Worm (Caenorhabditis elegans) whole organism, L4 larva: ENCODE results near the gene T28C6.3.

ENCODE experiments used
- F10B5.3 ChIP-seq: sonication (generic microtip); optimal IDR thresholded peaks from 2 replicates; lab custom pipeline; 2016; ENCODE audit warnings: mild to moderate bottlenecking, missing genetic modification characterization, missing compliant biosample characterization
- F26F4.8 ChIP-seq: fragments of 200-800 bp; sonication (Bioruptor generic); conservative IDR thresholded peaks from 2 replicates; pipeline ENCODE4 v1.3.6; 2022; ENCODE audit warnings: missing genetic modification characterization, missing compliant biosample characterization
- F44E2.7 ChIP-seq: fragments of 200-800 bp; sonication (Bioruptor generic); IDR thresholded peaks from 2 replicates; pipeline ENCODE4 v2.1.2; 2022; ENCODE audit warnings: missing genetic modification characterization, missing compliant biosample characterization
- F49E8.2 ChIP-seq: sonication (generic microtip); optimal IDR thresholded peaks from 2 replicates; lab custom pipeline; 2016; ENCODE audit warnings: missing compliant biosample characterization, mild to moderate bottlenecking, missing genetic modification characterization, borderline replicate concordance
- T20F7.1 ChIP-seq: fragments of 200-800 bp; sonication (Bioruptor generic); optimal IDR thresholded peaks from 2 replicates; lab custom pipeline; 2018; ENCODE audit warnings: mild to moderate bottlenecking, missing genetic modification characterization, missing compliant biosample characterization
- T26A8.4 ChIP-seq: fragments of 200-800 bp; sonication (Bioruptor generic); IDR thresholded peaks from 2 replicates; pipeline ENCODE4 v1.3.6; 2022; ENCODE audit warnings: missing genetic modification characterization, missing compliant biosample characterization
- ZK337.2 ChIP-seq: fragments of 200-800 bp; sonication (Bioruptor generic); IDR thresholded peaks from 2 replicates; pipeline ENCODE4 v1.3.6; 2022; ENCODE audit warnings: missing genetic modification reagents, missing genetic modification characterization, missing compliant biosample characterization
- aha-1 ChIP-seq: fragments of 150-350 bp; peaks from one replicate; lab custom pipeline; 2014; ENCODE audit warnings: missing biosample characterization, missing genetic modification characterization
- aly-2 ChIP-seq: sonication (generic microtip); optimal IDR thresholded peaks from 2 replicates; lab custom pipeline; 2018; ENCODE audit warnings: missing biosample characterization, missing genetic modification characterization
- ama-1 ChIP-seq: fragments of 150-350 bp; optimal IDR thresholded peaks from 2 replicates; lab custom pipeline; 2014; ENCODE audit warnings: inconsistent platforms, mixed read lengths
- arid-1 ChIP-seq: fragments of 200-800 bp; sonication (Bioruptor generic); conservative IDR thresholded peaks from 2 replicates; pipeline ENCODE4 v1.3.6; 2022; ENCODE audit warnings: missing genetic modification reagents, missing genetic modification characterization, missing compliant biosample characterization
- attf-4 ChIP-seq: sonication (generic microtip); optimal IDR thresholded peaks from 3 replicates; lab custom pipeline; 2017; ENCODE audit warnings: missing biosample characterization, missing genetic modification characterization
- ceh-32 ChIP-seq: sonication (generic microtip); optimal IDR thresholded peaks from 2 replicates; lab custom pipeline; 2016; ENCODE audit warnings: mild to moderate bottlenecking, missing genetic modification characterization, missing compliant biosample characterization; ENCODE audit not compliant: poor library complexity
- ceh-44 ChIP-seq: fragments of 200-800 bp; sonication (Bioruptor generic); IDR thresholded peaks from 2 replicates; pipeline ENCODE4 v1.3.6; 2022; ENCODE audit warnings: missing genetic modification reagents, missing genetic modification characterization, missing compliant biosample characterization
- ceh-62 ChIP-seq: sonication (generic microtip); optimal IDR thresholded peaks from 2 replicates; lab custom pipeline; 2017; ENCODE audit warnings: missing biosample characterization, missing genetic modification characterization
- cey-2 ChIP-seq: sonication (generic microtip); optimal IDR thresholded peaks from 3 replicates; lab custom pipeline; 2017; ENCODE audit warnings: missing genetic modification characterization, mild to moderate bottlenecking, missing compliant biosample characterization, antibody characterized with exemption, borderline replicate concordance; ENCODE audit not compliant: insufficient read depth
- daf-12 ChIP-seq: fragments of 150-350 bp; optimal IDR thresholded peaks from 2 replicates; lab custom pipeline; 2014; ENCODE audit warnings: missing biosample characterization, missing genetic modification reagents, missing genetic modification characterization
- daf-19 ChIP-seq: fragments of 200-800 bp; sonication (Bioruptor generic); conservative IDR thresholded peaks from 2 replicates; pipeline ENCODE4 v1.3.6; 2022; ENCODE audit warnings: missing genetic modification characterization, missing compliant biosample characterization
- duxl-1 ChIP-seq: sonication (generic microtip); optimal IDR thresholded peaks from 2 replicates; lab custom pipeline; 2016; ENCODE audit warnings: mild to moderate bottlenecking, missing genetic modification characterization, moderate library complexity, missing compliant biosample characterization; ENCODE audit not compliant: poor library complexity
- egl-27 ChIP-seq: sonication (generic microtip); optimal IDR thresholded peaks from 3 replicates; lab custom pipeline; 2017; ENCODE audit warnings: missing biosample characterization, missing genetic modification reagents, missing genetic modification characterization
- egl-43 ChIP-seq: fragments of 200-800 bp; sonication (Bioruptor generic); IDR thresholded peaks from 2 replicates; pipeline ENCODE4 v1.3.6; 2022; ENCODE audit warnings: missing genetic modification reagents, missing genetic modification characterization, missing compliant biosample characterization
- hif-1 ChIP-seq, 2 experiments: sonication (generic microtip); optimal IDR thresholded peaks; 2 replicates each; lab custom pipeline; 2016 to 2017; ENCODE audit warnings: missing compliant biosample characterization in 2 of 2, missing genetic modification characterization in 2 of 2, missing genetic modification reagents in 2 of 2, missing genotype in 2 of 2, mild to moderate bottlenecking in 1 of 2
- jun-1 ChIP-seq: fragments of 150-350 bp; optimal IDR thresholded peaks from 2 replicates; lab custom pipeline; 2014; ENCODE audit warnings: missing biosample characterization, missing genetic modification reagents, missing genetic modification characterization
- lim-7 ChIP-seq: fragments of 200-800 bp; sonication (Bioruptor generic); IDR thresholded peaks from 2 replicates; pipeline ENCODE4 v1.3.6; 2022; ENCODE audit warnings: missing genetic modification characterization, missing compliant biosample characterization
- lin-29 ChIP-seq: fragments of 200-800 bp; sonication (Bioruptor generic); IDR thresholded peaks from 2 replicates; pipeline ENCODE4 v1.3.6; 2022; ENCODE audit warnings: missing genetic modification reagents, missing genetic modification characterization, missing compliant biosample characterization
- lsy-2 ChIP-seq, 2 experiments: fragments of 150-350 bp in 1 of 2; sonication (generic microtip) in 1 of 2; optimal IDR thresholded peaks; 2 replicates each; lab custom pipeline; 2014 to 2017; ENCODE audit warnings: missing biosample characterization in 2 of 2, missing genetic modification characterization in 2 of 2
- madf-5 ChIP-seq, 2 experiments: fragments of 200-800 bp; sonication (Bioruptor generic); IDR thresholded peaks; 2 replicates each; pipeline ENCODE4 v1.3.6; 2022; ENCODE audit warnings: missing compliant biosample characterization in 2 of 2, missing genetic modification characterization in 2 of 2
- madf-9 ChIP-seq: fragments of 200-800 bp; sonication (Bioruptor generic); conservative IDR thresholded peaks from 2 replicates; pipeline ENCODE4 v1.3.6; 2022; ENCODE audit warnings: missing genetic modification reagents, missing genetic modification characterization, missing compliant biosample characterization
- mdl-1 ChIP-seq, 2 experiments: fragments of 150-350 bp in 1 of 2; sonication (generic microtip) in 1 of 2; optimal IDR thresholded peaks; 2 replicates each; lab custom pipeline; 2014 to 2017; ENCODE audit warnings: missing biosample characterization in 2 of 2, missing genetic modification characterization in 2 of 2
- mxl-3 ChIP-seq: fragments of 200-800 bp; sonication (Bioruptor generic); optimal IDR thresholded peaks from 2 replicates; lab custom pipeline; 2018; ENCODE audit warnings: mild to moderate bottlenecking, missing genetic modification characterization, missing compliant biosample characterization
- nhr-102 ChIP-seq: sonication (generic microtip); optimal IDR thresholded peaks from 2 replicates; lab custom pipeline; 2016; ENCODE audit warnings: mild to moderate bottlenecking, missing genetic modification characterization, moderate library complexity, missing compliant biosample characterization
- nhr-111 ChIP-seq: fragments of 200-800 bp; sonication (Bioruptor generic); optimal IDR thresholded peaks from 2 replicates; lab custom pipeline; 2018; ENCODE audit warnings: mild to moderate bottlenecking, missing genetic modification characterization, missing compliant biosample characterization
- nhr-237 ChIP-seq: sonication (generic microtip); optimal IDR thresholded peaks from 2 replicates; lab custom pipeline; 2017; ENCODE audit warnings: missing biosample characterization, missing genetic modification characterization
- nhr-6 ChIP-seq: fragments of 150-350 bp; optimal IDR thresholded peaks from 2 replicates; lab custom pipeline; 2014; ENCODE audit warnings: missing biosample characterization, missing genetic modification characterization
- nhr-76 ChIP-seq: fragments of 150-350 bp; optimal IDR thresholded peaks from 2 replicates; lab custom pipeline; 2014; ENCODE audit warnings: missing biosample characterization, missing genetic modification characterization
- nhr-77 ChIP-seq: fragments of 150-350 bp; optimal IDR thresholded peaks from 2 replicates; lab custom pipeline; 2014; ENCODE audit warnings: missing biosample characterization, missing genetic modification characterization
- pha-4 ChIP-seq, 2 experiments: fragments of 150-350 bp in 1 of 2; fragments of 200-800 bp in 1 of 2; sonication (Bioruptor generic) in 1 of 2; IDR thresholded peaks in 1 of 2; optimal IDR thresholded peaks in 1 of 2; 2 replicates each; pipeline versions ENCODE4 v1.3.6 to Lab custom; 2014 to 2022; ENCODE audit warnings: missing genetic modification characterization in 2 of 2, missing genetic modification reagents in 2 of 2, missing biosample characterization in 1 of 2, missing compliant biosample characterization in 1 of 2
- php-3 ChIP-seq: fragments of 200-800 bp; sonication (Bioruptor generic); IDR thresholded peaks from 2 replicates; pipeline ENCODE4 v1.3.6; 2022; ENCODE audit warnings: missing genetic modification reagents, missing genetic modification characterization, missing compliant biosample characterization
- rbr-2 ChIP-seq: sonication (generic microtip); optimal IDR thresholded peaks from 2 replicates; lab custom pipeline; 2016; ENCODE audit warnings: missing genotype, missing genetic modification characterization, missing compliant biosample characterization
- saeg-2 ChIP-seq: fragments of 200-800 bp; sonication (Bioruptor generic); IDR thresholded peaks from 2 replicates; pipeline ENCODE4 v1.3.6; 2022; ENCODE audit warnings: missing genetic modification reagents, missing genetic modification characterization, missing compliant biosample characterization
- snpc-1.2 ChIP-seq: fragments of 200-800 bp; sonication (Bioruptor generic); IDR thresholded peaks from 2 replicates; pipeline ENCODE4 v1.3.6; 2022; ENCODE audit warnings: missing genetic modification reagents, missing genetic modification characterization, missing compliant biosample characterization
- snpc-4 ChIP-seq: fragments of 150-350 bp; optimal IDR thresholded peaks from 2 replicates; lab custom pipeline; 2014; ENCODE audit warnings: missing biosample characterization, missing genetic modification characterization
- spr-1 ChIP-seq: sonication (generic microtip); optimal IDR thresholded peaks from 2 replicates; lab custom pipeline; 2016; ENCODE audit warnings: mild to moderate bottlenecking, missing genetic modification characterization, missing compliant biosample characterization
- tag-97 ChIP-seq: fragments of 200-800 bp; sonication (Bioruptor generic); IDR thresholded peaks from 2 replicates; pipeline ENCODE4 v1.3.6; 2022; ENCODE audit warnings: missing genetic modification characterization, missing compliant biosample characterization
- unc-130 ChIP-seq: sonication (generic microtip); optimal IDR thresholded peaks from 2 replicates; lab custom pipeline; 2016; ENCODE audit warnings: missing genetic modification reagents, missing genetic modification characterization, missing compliant biosample characterization
- unc-39 ChIP-seq: sonication (generic microtip); optimal IDR thresholded peaks from 2 replicates; lab custom pipeline; 2017; ENCODE audit warnings: missing biosample characterization, missing genetic modification characterization
- unc-62 ChIP-seq, 3 experiments: fragments of 150-350 bp in 1 of 3; sonication (generic microtip); optimal IDR thresholded peaks in 2 of 3; peaks in 1 of 3; 1 replicate in 1 of 3; 2 replicates in 2 of 3; lab custom pipeline; 2014 to 2017; ENCODE audit warnings: missing biosample characterization in 3 of 3, missing genetic modification characterization in 3 of 3, missing genetic modification reagents in 3 of 3, missing genotype in 1 of 3
- zag-1 ChIP-seq: fragments of 150-350 bp; optimal IDR thresholded peaks from 2 replicates; lab custom pipeline; 2014; ENCODE audit warnings: missing biosample characterization, missing genetic modification characterization
- zfp-2 ChIP-seq: sonication (generic microtip); optimal IDR thresholded peaks from 2 replicates; lab custom pipeline; 2016; ENCODE audit warnings: mild to moderate bottlenecking, missing genetic modification characterization, missing compliant biosample characterization
- zip-2 ChIP-seq: fragments of 150-350 bp; optimal IDR thresholded peaks from 2 replicates; lab custom pipeline; 2014; ENCODE audit warnings: missing biosample characterization, missing genetic modification characterization
- ztf-11 ChIP-seq: fragments of 150-350 bp; optimal IDR thresholded peaks from 2 replicates; lab custom pipeline; 2014; ENCODE audit warnings: missing biosample characterization, missing genetic modification characterization

T28C6.3 gene

DNA sequence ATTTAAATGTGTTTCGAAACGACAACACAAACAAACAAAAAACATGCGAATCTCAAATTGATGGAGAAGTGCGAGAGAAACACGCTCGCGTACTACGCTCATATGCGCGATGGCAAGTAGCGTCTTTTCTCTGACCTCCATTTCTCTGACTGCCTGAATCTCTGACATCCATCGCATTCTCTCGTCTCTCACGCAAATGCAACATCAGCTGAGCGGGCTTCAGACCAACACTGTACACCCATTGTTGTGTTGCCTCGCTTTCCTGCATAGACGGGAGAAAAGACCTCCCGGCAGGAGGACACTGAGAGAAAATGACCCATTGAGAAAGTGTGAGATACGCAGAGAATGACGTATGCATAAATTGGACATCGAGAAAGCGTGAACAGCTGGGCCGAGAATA lies 38.0 kb upstream of the T28C6.3 start (continued):
- TF ChIP-seq F10B5.3 (tag; lab: Kevin White, UChicago) = no peak
- peak; percentile 11 for TF ChIP-seq jun-1 (tag; lab: Kevin White, UChicago)
- no peak for TF ChIP-seq lim-7 (GFP tag; lab: Robert Waterston, UW)
- TF ChIP-seq php-3 = no peak
- TF ChIP-seq nhr-77 = peak; percentile 81
- no peak for TF ChIP-seq snpc-1.2 (GFP tag; lab: Robert Waterston, UW)
- TF ChIP-seq attf-4 = no peak
- TF ChIP-seq unc-130 (GFP tag; lab: Kevin White, UChicago) = no peak
- TF ChIP-seq mxl-3 (GFP tag; lab: Kevin White, UChicago) = no peak
- peak in 1 of 2 experiments; percentile 54 for TF ChIP-seq hif-1 (tag; optimal IDR thresholded peaks at IDR 0.05; lab: Kevin White, UChicago)
- no peak for TF ChIP-seq arid-1 (GFP tag; lab: Robert Waterston, UW)
- TF ChIP-seq ama-1 (lab: Kevin White, UChicago) = no peak
- no peak for TF ChIP-seq T20F7.1
- TF ChIP-seq F44E2.7 = no peak
- no peak for TF ChIP-seq daf-19
- no peak for TF ChIP-seq nhr-102
- TF ChIP-seq aha-1 (tag; lab: Kevin White, UChicago) = peak; percentile 94
- TF ChIP-seq ceh-44 (GFP tag; lab: Robert Waterston, UW) = no peak
- no peak for TF ChIP-seq F26F4.8 (GFP tag; lab: Robert Waterston, UW)
- TF ChIP-seq aly-2 (tag; lab: Kevin White, UChicago) = no peak
- no peak for TF ChIP-seq saeg-2 (GFP tag; lab: Robert Waterston, UW)
- no peak for TF ChIP-seq egl-27
- TF ChIP-seq spr-1 (tag; lab: Kevin White, UChicago) = no peak
- TF ChIP-seq daf-12 (tag; lab: Kevin White, UChicago) = no peak
- TF ChIP-seq ZK337.2 = no peak
- no peak for TF ChIP-seq zip-2
- TF ChIP-seq zag-1 (tag; lab: Kevin White, UChicago) = no peak
- no peak for TF ChIP-seq cey-2 (tag; lab: Kevin White, UChicago)
- TF ChIP-seq egl-43 (GFP tag; lab: Robert Waterston, UW) = no peak
- TF ChIP-seq nhr-111 (GFP tag; lab: Kevin White, UChicago) = no peak
- no peak for TF ChIP-seq unc-39 (tag; lab: Kevin White, UChicago)
- no peak for TF ChIP-seq ceh-62 (tag; lab: Kevin White, UChicago)
- TF ChIP-seq rbr-2 = peak; percentile 70
- TF ChIP-seq F49E8.2 = no peak
- TF ChIP-seq nhr-237 (tag; lab: Kevin White, UChicago) = no peak
- no peak for TF ChIP-seq lsy-2 (tag; optimal IDR thresholded peaks at IDR 0.05; lab: Kevin White, UChicago)
- no peak for TF ChIP-seq ceh-32 (tag; lab: Kevin White, UChicago)
- no peak for TF ChIP-seq pha-4 (GFP tag; IDR thresholded peaks at IDR 0.05; lab: Robert Waterston, UW)
- peak; percentile 34 for TF ChIP-seq pha-4 (tag; optimal IDR thresholded peaks at IDR 0.05; lab: Kevin White, UChicago)
- no peak for TF ChIP-seq madf-9 (GFP tag; lab: Robert Waterston, UW)
- peak in 1 of 2 experiments; percentile 88 for TF ChIP-seq mdl-1 (tag; optimal IDR thresholded peaks at IDR 0.05; lab: Kevin White, UChicago)
- peak in 1 of 2 experiments; percentile 98 for TF ChIP-seq unc-62 (GFP tag; optimal IDR thresholded peaks at IDR 0.05 in 1 of 2; lab: Kevin White, UChicago)
- no peak for TF ChIP-seq unc-62 (tag; optimal IDR thresholded peaks at IDR 0.05; lab: Kevin White, UChicago)
- TF ChIP-seq lin-29 (GFP tag; lab: Robert Waterston, UW) = no peak
- no peak for TF ChIP-seq zfp-2 (tag; lab: Kevin White, UChicago)
- TF ChIP-seq snpc-4 (tag; lab: Kevin White, UChicago) = no peak
- no peak for TF ChIP-seq T26A8.4
- TF ChIP-seq ztf-11 (tag; lab: Kevin White, UChicago) = no peak
- TF ChIP-seq madf-5 (GFP tag; IDR thresholded peaks at IDR 0.05; lab: Robert Waterston, UW) = no peak
- no peak for TF ChIP-seq tag-97 (GFP tag; lab: Robert Waterston, UW)
- TF ChIP-seq duxl-1 (tag; lab: Kevin White, UChicago) = no peak
- TF ChIP-seq nhr-76 (tag; lab: Kevin White, UChicago) = no peak
- TF ChIP-seq nhr-6 (tag; lab: Kevin White, UChicago) = peak; percentile 70
